Fruit fly (Drosophila melanogaster) whole organism, embryonic: ENCODE measurements around the gene CG31174.

ENCODE experiments used
- ATbp ChIP-seq: fragments of 200-800 bp; sonication (Bioruptor generic); optimal IDR thresholded peaks from 2 replicates; lab custom pipeline; 2017; ENCODE audit warnings: missing biosample characterization, mild to moderate bottlenecking, missing genetic modification characterization, missing genetic modification reagents
- Ada2b ChIP-seq: fragments of 200-800 bp; sonication (Bioruptor generic); IDR thresholded peaks from 2 replicates; pipeline ENCODE4 v1.3.6; 2022; ENCODE audit warnings: missing biosample characterization, missing genetic modification characterization
- Antp ChIP-seq: fragments of 200-800 bp; sonication (Bioruptor generic); optimal IDR thresholded peaks from 3 replicates; lab custom pipeline; 2016; ENCODE audit warnings: missing biosample characterization, missing genetic modification characterization
- Atf-2 ChIP-seq: fragments of 200-800 bp; sonication (Bioruptor generic); optimal IDR thresholded peaks from 2 replicates; lab custom pipeline; 2016; ENCODE audit warnings: missing biosample characterization, missing genetic modification characterization
- BtbVII ChIP-seq: fragments of 200-800 bp; sonication (Bioruptor generic); optimal IDR thresholded peaks from 3 replicates; lab custom pipeline; 2017; ENCODE audit warnings: missing biosample characterization, mild to moderate bottlenecking, missing genetic modification characterization
- CG11696 ChIP-seq: fragments of 200-800 bp; sonication (Bioruptor generic); IDR thresholded peaks from 2 replicates; pipeline ENCODE4 v1.3.6; 2022; ENCODE audit warnings: missing biosample characterization, missing genetic modification characterization
- CG12391 ChIP-seq: fragments of 200-800 bp; sonication (Bioruptor generic); optimal IDR thresholded peaks from 3 replicates; lab custom pipeline; 2018; ENCODE audit warnings: missing biosample characterization, mild to moderate bottlenecking, missing genetic modification characterization, moderate library complexity
- CG13123 ChIP-seq: fragments of 200-800 bp; sonication (Bioruptor generic); optimal IDR thresholded peaks from 2 replicates; lab custom pipeline; 2016; ENCODE audit warnings: missing biosample characterization, missing genetic modification characterization
- CG15696 ChIP-seq: fragments of 200-800 bp; sonication (Bioruptor generic); optimal IDR thresholded peaks from 2 replicates; lab custom pipeline; 2019; ENCODE audit warnings: missing biosample characterization, mild to moderate bottlenecking, missing genetic modification characterization, moderate library complexity
- CG1602 ChIP-seq: fragments of 200-800 bp; sonication (Bioruptor generic); optimal IDR thresholded peaks from 3 replicates; lab custom pipeline; 2016; ENCODE audit warnings: missing biosample characterization, missing genetic modification characterization
- CG17361 ChIP-seq: fragments of 200-800 bp; sonication (Bioruptor generic); IDR thresholded peaks from 3 replicates; pipeline ENCODE4 v1.3.6; 2022; ENCODE audit warnings: missing biosample characterization, missing genetic modification characterization
- CG2129 ChIP-seq: fragments of 200-800 bp; sonication (Bioruptor generic); IDR thresholded peaks from 2 replicates; pipeline ENCODE4 v1.3.6; 2022; ENCODE audit warnings: missing biosample characterization, missing genetic modification characterization; ENCODE audit not compliant: partially characterized antibody
- CG32772 ChIP-seq: fragments of 200-800 bp; sonication (Bioruptor generic); IDR thresholded peaks from 2 replicates; pipeline ENCODE4 v1.3.6; 2022; ENCODE audit warnings: missing biosample characterization, missing genetic modification characterization
- CG3407 ChIP-seq: fragments of 200-800 bp; sonication (Bioruptor generic); optimal IDR thresholded peaks from 2 replicates; lab custom pipeline; 2018; ENCODE audit warnings: missing biosample characterization, mild to moderate bottlenecking, missing genetic modification characterization
- CG3995 ChIP-seq: fragments of 200-800 bp; sonication (Bioruptor generic); optimal IDR thresholded peaks from 3 replicates; lab custom pipeline; 2016; ENCODE audit warnings: missing biosample characterization, missing genetic modification characterization
- CG6272 ChIP-seq: fragments of 200-800 bp; sonication (Bioruptor generic); IDR thresholded peaks from 2 replicates; pipeline ENCODE4 v1.3.6; 2022; ENCODE audit warnings: missing biosample characterization, missing genetic modification characterization
- CG6683 ChIP-seq: fragments of 200-800 bp; sonication (Bioruptor generic); optimal IDR thresholded peaks from 2 replicates; lab custom pipeline; 2017; ENCODE audit warnings: missing biosample characterization, mild to moderate bottlenecking, missing genetic modification characterization, missing genetic modification reagents
- CG6689 ChIP-seq: fragments of 200-800 bp; sonication (Bioruptor generic); IDR thresholded peaks from 2 replicates; pipeline ENCODE4 v1.3.6; 2022; ENCODE audit warnings: missing biosample characterization, missing genetic modification characterization
- CG8478 ChIP-seq: fragments of >200 bp; optimal IDR thresholded peaks from 2 replicates; lab custom pipeline; 2018
- CG8944 ChIP-seq: fragments of 200-800 bp; sonication (Bioruptor generic); optimal IDR thresholded peaks from 3 replicates; lab custom pipeline; 2016; ENCODE audit warnings: missing biosample characterization, missing genetic modification characterization
- CG9817 ChIP-seq: fragments of 200-800 bp; sonication (Bioruptor generic); optimal IDR thresholded peaks from 2 replicates; lab custom pipeline; 2018; ENCODE audit warnings: missing biosample characterization, mild to moderate bottlenecking, missing genetic modification characterization, moderate library complexity
- CG9876 ChIP-seq: fragments of 200-800 bp; sonication (Bioruptor generic); optimal IDR thresholded peaks from 2 replicates; lab custom pipeline; 2016; ENCODE audit warnings: missing biosample characterization, missing genetic modification characterization
- CrebB ChIP-seq: fragments of 200-800 bp; sonication (Bioruptor generic); optimal IDR thresholded peaks from 3 replicates; lab custom pipeline; 2018; ENCODE audit warnings: missing biosample characterization, mild to moderate bottlenecking, missing genetic modification characterization
- D19A ChIP-seq: fragments of 200-800 bp; optimal IDR thresholded peaks from 3 replicates; lab custom pipeline; 2019; ENCODE audit warnings: missing biosample characterization, mild to moderate bottlenecking, missing genetic modification characterization, moderate library complexity
- E2f2 ChIP-seq: fragments of 200-800 bp; sonication (Bioruptor generic); IDR thresholded peaks from 2 replicates; pipeline ENCODE4 v1.3.6; 2022; ENCODE audit warnings: missing biosample characterization, missing genetic modification characterization
- HLH4C ChIP-seq: fragments of 200-800 bp; sonication (Bioruptor generic); IDR thresholded peaks from 3 replicates; pipeline ENCODE4 v1.3.6; 2022; ENCODE audit warnings: missing biosample characterization, missing genetic modification characterization; ENCODE audit not compliant: partially characterized antibody
- HLHmδ ChIP-seq: fragments of 200-800 bp; sonication (Bioruptor generic); optimal IDR thresholded peaks from 2 replicates; lab custom pipeline; 2018; ENCODE audit warnings: missing biosample characterization, mild to moderate bottlenecking, missing genetic modification characterization, moderate library complexity
- Hr39 ChIP-seq: fragments of >200 bp; optimal IDR thresholded peaks from 2 replicates; lab custom pipeline; 2017
- Meics ChIP-seq: fragments of 200-800 bp; sonication (Bioruptor generic); optimal IDR thresholded peaks from 2 replicates; lab custom pipeline; 2017; ENCODE audit warnings: missing biosample characterization, mild to moderate bottlenecking, missing genetic modification characterization
- Nf-YC ChIP-seq: fragments of 200-800 bp; optimal IDR thresholded peaks from 3 replicates; lab custom pipeline; 2019; ENCODE audit warnings: missing biosample characterization, mild to moderate bottlenecking, missing genetic modification characterization, moderate library complexity
- Vsx1 ChIP-seq: fragments of 200-800 bp; sonication (Bioruptor generic); optimal IDR thresholded peaks from 2 replicates; lab custom pipeline; 2017; ENCODE audit warnings: missing biosample characterization, mild to moderate bottlenecking, missing genetic modification characterization, missing genetic modification reagents
- bbx ChIP-seq: fragments of 200-800 bp; sonication (Bioruptor generic); IDR thresholded peaks from 2 replicates; pipeline ENCODE4 v1.3.6; 2022; ENCODE audit warnings: missing biosample characterization, missing genetic modification characterization; ENCODE audit not compliant: partially characterized antibody
- cg ChIP-seq: fragments of 200-800 bp; sonication (Bioruptor generic); optimal IDR thresholded peaks from 3 replicates; lab custom pipeline; 2019; ENCODE audit warnings: missing biosample characterization, mild to moderate bottlenecking, missing genetic modification characterization, moderate library complexity
- emc ChIP-seq: fragments of 200-800 bp; sonication (Bioruptor generic); optimal IDR thresholded peaks from 2 replicates; lab custom pipeline; 2016; ENCODE audit warnings: missing biosample characterization, missing genetic modification characterization
- ftz-f1 ChIP-seq: fragments of 200-800 bp; sonication (Bioruptor generic); optimal IDR thresholded peaks from 2 replicates; lab custom pipeline; 2016; ENCODE audit warnings: missing biosample characterization, missing genetic modification characterization
- gfzf ChIP-seq: fragments of 200-800 bp; sonication (Bioruptor generic); optimal IDR thresholded peaks from 2 replicates; lab custom pipeline; 2016; ENCODE audit warnings: missing biosample characterization, mild to moderate bottlenecking, missing genetic modification characterization, moderate library complexity
- h ChIP-seq: fragments of >200 bp; optimal IDR thresholded peaks from 2 replicates; lab custom pipeline; 2017
- hkb ChIP-seq, 2 experiments: fragments of 200-800 bp in 1 of 2; fragments of >200 bp in 1 of 2; sonication (Bioruptor generic) in 1 of 2; IDR thresholded peaks in 1 of 2; optimal IDR thresholded peaks in 1 of 2; 2 replicates each; pipeline versions ENCODE4 v1.3.6 to Lab custom; 2017 to 2022; ENCODE audit warnings: missing biosample characterization in 1 of 2, missing genetic modification characterization in 1 of 2
- ind ChIP-seq: fragments of 200-800 bp; sonication (Bioruptor generic); optimal IDR thresholded peaks from 3 replicates; lab custom pipeline; 2016; ENCODE audit warnings: missing biosample characterization, missing genetic modification characterization
- inv ChIP-seq: fragments of 200-800 bp; sonication (Bioruptor generic); IDR thresholded peaks from 2 replicates; pipeline ENCODE4 v1.3.6; 2022; ENCODE audit warnings: missing biosample characterization, missing genetic modification characterization; ENCODE audit not compliant: partially characterized antibody
- kah ChIP-seq: fragments of 200-800 bp; sonication (Bioruptor generic); optimal IDR thresholded peaks from 2 replicates; lab custom pipeline; 2018; ENCODE audit warnings: missing biosample characterization, mild to moderate bottlenecking, missing genetic modification characterization
- nerfin-1 ChIP-seq: fragments of 200-800 bp; sonication (Bioruptor generic); optimal IDR thresholded peaks from 3 replicates; lab custom pipeline; 2019; ENCODE audit warnings: missing biosample characterization, mild to moderate bottlenecking, missing genetic modification characterization, moderate library complexity
- repo ChIP-seq: fragments of 200-800 bp; sonication (Bioruptor generic); optimal IDR thresholded peaks from 2 replicates; lab custom pipeline; 2016; ENCODE audit warnings: missing biosample characterization, missing genetic modification characterization
- ro ChIP-seq: fragments of 200-800 bp; sonication (Bioruptor generic); IDR thresholded peaks from 2 replicates; pipeline ENCODE4 v1.3.6; 2022; ENCODE audit warnings: missing biosample characterization, missing genetic modification characterization
- shn ChIP-seq: fragments of 200-800 bp; sonication (Bioruptor generic); optimal IDR thresholded peaks from 3 replicates; lab custom pipeline; 2016; ENCODE audit warnings: missing biosample characterization, missing genetic modification characterization
- slbo ChIP-seq: fragments of 200-800 bp; sonication (Bioruptor generic); IDR thresholded peaks from 2 replicates; pipeline ENCODE4 v1.3.6; 2022; ENCODE audit warnings: missing biosample characterization, missing genetic modification characterization
- sug ChIP-seq: fragments of 200-800 bp; optimal IDR thresholded peaks from 2 replicates; lab custom pipeline; 2019; ENCODE audit warnings: missing biosample characterization, mild to moderate bottlenecking, missing genetic modification characterization, moderate library complexity
- tgo ChIP-seq: fragments of 200-800 bp; sonication (Bioruptor generic); IDR thresholded peaks from 3 replicates; pipeline ENCODE4 v1.3.6; 2022; ENCODE audit warnings: missing biosample characterization, missing genetic modification characterization
- tio ChIP-seq: fragments of 200-800 bp; sonication (Bioruptor generic); optimal IDR thresholded peaks from 2 replicates; lab custom pipeline; 2017; ENCODE audit warnings: missing biosample characterization, missing genetic modification characterization, inconsistent platforms
- tna ChIP-seq: fragments of 200-800 bp; sonication (Bioruptor generic); IDR thresholded peaks from 2 replicates; pipeline ENCODE4 v1.3.6; 2022; ENCODE audit warnings: missing biosample characterization, missing genetic modification characterization; ENCODE audit not compliant: partially characterized antibody
- z ChIP-seq: fragments of 200-800 bp; sonication (Bioruptor generic); IDR thresholded peaks from 3 replicates; pipeline ENCODE4 v1.3.6; 2022; ENCODE audit warnings: missing biosample characterization, missing genetic modification characterization

Gene CG31174

DNA sequence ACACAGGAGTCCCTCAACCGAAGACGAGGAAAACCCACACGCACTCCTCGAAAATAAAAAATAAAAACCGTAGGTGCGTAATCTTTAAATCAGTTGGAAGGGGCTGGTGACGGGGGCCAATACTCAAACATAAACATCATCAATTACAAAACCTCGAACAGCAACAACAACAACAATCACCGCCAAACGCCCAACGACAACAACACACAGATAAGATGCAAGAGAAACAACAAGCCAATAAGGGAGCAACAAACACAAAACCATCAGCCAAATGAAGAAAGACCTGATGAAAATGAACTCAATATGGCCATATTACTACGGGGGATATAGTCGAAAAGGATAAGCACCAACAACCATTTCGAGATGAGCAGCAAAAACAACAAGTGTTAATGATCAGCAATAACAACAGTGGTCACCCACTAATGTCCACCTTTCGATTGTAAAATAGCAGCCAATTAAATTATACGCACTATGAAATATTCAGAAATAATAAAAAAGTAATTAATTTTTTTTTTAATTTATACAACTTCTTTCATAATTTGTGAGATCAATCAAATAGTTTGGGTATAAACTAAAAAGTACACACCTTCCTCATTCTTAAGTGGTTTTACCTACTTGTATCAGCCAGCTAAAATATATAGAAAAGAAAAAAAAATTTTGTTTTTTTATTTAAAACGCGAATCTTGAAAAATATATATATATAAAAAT lies 45.5 kb downstream of the CG31174 start (continued):
- peak; percentile 17; the same call in 1 of the 2 replicates for TF ChIP-seq tna (GFP tag; lab: Robert Waterston, UW)
- no peak for TF ChIP-seq CG9817
- no peak for TF ChIP-seq nerfin-1
- no peak for TF ChIP-seq emc (GFP tag; lab: Kevin White, UChicago)
- no peak for TF ChIP-seq hkb (optimal IDR thresholded peaks at IDR 0.05; lab: Kevin White, UChicago)
- TF ChIP-seq hkb (GFP tag; IDR thresholded peaks at IDR 0.05; lab: Robert Waterston, UW) = peak; percentile 30
- peak; percentile 39; the same call in 1 of the 2 replicates for TF ChIP-seq CG6689 (GFP tag; lab: Robert Waterston, UW)
- TF ChIP-seq Hr39 (lab: Kevin White, UChicago) = no peak
- no peak for TF ChIP-seq CG2129 (GFP tag; lab: Robert Waterston, UW)
- no peak for TF ChIP-seq ATbp (GFP tag; lab: Kevin White, UChicago)
- no peak for TF ChIP-seq CG3407 (GFP tag; lab: Kevin White, UChicago)
- TF ChIP-seq Vsx1 (GFP tag; lab: Kevin White, UChicago) = no peak
- no peak for TF ChIP-seq tgo (GFP tag; lab: Robert Waterston, UW)
- no peak for TF ChIP-seq slbo (GFP tag; lab: Robert Waterston, UW)
- no peak for TF ChIP-seq shn (GFP tag; lab: Kevin White, UChicago)
- TF ChIP-seq Antp (GFP tag; lab: Kevin White, UChicago) = no peak
- TF ChIP-seq CG6272 (GFP tag; lab: Robert Waterston, UW) = no peak
- no peak for TF ChIP-seq sug (tag; lab: Kevin White, UChicago)
- TF ChIP-seq CG17361 = peak; percentile 62; the same call in 2 of the 3 replicates
- TF ChIP-seq CG1602 = peak; percentile 13
- TF ChIP-seq cg (GFP tag; lab: Kevin White, UChicago) = peak; percentile 1
- no peak for TF ChIP-seq inv (GFP tag; lab: Robert Waterston, UW)
- TF ChIP-seq CG8944 = no peak
- TF ChIP-seq h (lab: Kevin White, UChicago) = no peak
- TF ChIP-seq kah (GFP tag; lab: Kevin White, UChicago) = no peak
- peak; percentile 60 for TF ChIP-seq D19A (tag; lab: Kevin White, UChicago)
- TF ChIP-seq CG32772 (GFP tag; lab: Robert Waterston, UW) = no peak
- no peak for TF ChIP-seq ro (GFP tag; lab: Robert Waterston, UW)
- no peak for TF ChIP-seq CG11696 (GFP tag; lab: Robert Waterston, UW)
- peak; percentile 4 for TF ChIP-seq ind (GFP tag; lab: Kevin White, UChicago)
- no peak for TF ChIP-seq CG8478 (lab: Kevin White, UChicago)
- no peak for TF ChIP-seq E2f2 (GFP tag; lab: Robert Waterston, UW)
- TF ChIP-seq Atf-2 (GFP tag; lab: Kevin White, UChicago) = no peak
- TF ChIP-seq HLH4C (GFP tag; lab: Robert Waterston, UW) = no peak
- TF ChIP-seq z = no peak
- no peak for TF ChIP-seq CG9876 (GFP tag; lab: Kevin White, UChicago)
- peak; percentile 46 for TF ChIP-seq CG12391
- TF ChIP-seq HLHmδ (GFP tag; lab: Kevin White, UChicago) = no peak
- TF ChIP-seq CG13123 (GFP tag; lab: Kevin White, UChicago) = no peak
- TF ChIP-seq Meics = peak; percentile 17
- TF ChIP-seq gfzf (GFP tag; lab: Kevin White, UChicago) = no peak
- no peak for TF ChIP-seq CrebB
- no peak for TF ChIP-seq BtbVII (GFP tag; lab: Kevin White, UChicago)
- no peak for TF ChIP-seq ftz-f1 (GFP tag; lab: Kevin White, UChicago)
- no peak for TF ChIP-seq bbx (GFP tag; lab: Robert Waterston, UW)
- no peak for TF ChIP-seq tio (GFP tag; lab: Kevin White, UChicago)
- no peak for TF ChIP-seq CG6683 (GFP tag; lab: Kevin White, UChicago)
- TF ChIP-seq CG3995 (GFP tag; lab: Kevin White, UChicago) = no peak
- peak; percentile 83 for TF ChIP-seq CG15696 (tag; lab: Kevin White, UChicago)
- peak; percentile 21; the same call in 1 of the 2 replicates for TF ChIP-seq Ada2b (GFP tag; lab: Robert Waterston, UW)
- no peak for TF ChIP-seq repo (GFP tag; lab: Kevin White, UChicago)
- no peak for TF ChIP-seq Nf-YC (tag; lab: Kevin White, UChicago)
